Worm (Caenorhabditis elegans) whole organism, mixed stage, embryonic: ENCODE results near the gene eif-3.F.

Experiments
- M03D4.4 ChIP-seq: sonication (generic microtip); optimal IDR thresholded peaks from 2 replicates; lab custom pipeline; 2017; ENCODE audit warnings: mild to moderate bottlenecking, missing genetic modification characterization, missing compliant biosample characterization
- bed-3 ChIP-seq: fragments of 200-800 bp; sonication (Bioruptor generic); optimal IDR thresholded peaks from 3 replicates; lab custom pipeline; 2018; ENCODE audit warnings: mild to moderate bottlenecking, missing genetic modification characterization, moderate library complexity, missing compliant biosample characterization
- blmp-1 ChIP-seq: fragments of 150-350 bp; optimal IDR thresholded peaks from 2 replicates; lab custom pipeline; 2014; ENCODE audit warnings: missing biosample characterization, missing genetic modification characterization
- ceh-39 ChIP-seq: fragments of 150-350 bp; optimal IDR thresholded peaks from 2 replicates; lab custom pipeline; 2014; ENCODE audit warnings: missing biosample characterization, missing genetic modification characterization
- ceh-43 ChIP-seq: fragments of 200-800 bp; sonication (Bioruptor generic); optimal IDR thresholded peaks from 2 replicates; lab custom pipeline; 2018; ENCODE audit warnings: mild to moderate bottlenecking, missing genetic modification characterization, moderate library complexity, missing compliant biosample characterization
- ceh-83 ChIP-seq: fragments of 200-800 bp; sonication (Bioruptor generic); optimal IDR thresholded peaks from 2 replicates; lab custom pipeline; 2018; ENCODE audit warnings: mild to moderate bottlenecking, missing genetic modification characterization, missing compliant biosample characterization
- ces-1 ChIP-seq: fragments of 150-350 bp; optimal IDR thresholded peaks from 2 replicates; lab custom pipeline; 2014; ENCODE audit warnings: missing biosample characterization, missing genetic modification reagents, missing genetic modification characterization
- cnd-1 ChIP-seq: fragments of 200-800 bp; sonication (Bioruptor generic); optimal IDR thresholded peaks from 2 replicates; lab custom pipeline; 2018; ENCODE audit warnings: mild to moderate bottlenecking, missing genetic modification characterization, missing compliant biosample characterization
- drap-1 ChIP-seq: fragments of 200-800 bp; sonication (Bioruptor generic); optimal IDR thresholded peaks from 3 replicates; lab custom pipeline; 2018; ENCODE audit warnings: mild to moderate bottlenecking, missing genetic modification characterization, missing compliant biosample characterization
- elt-1 ChIP-seq: sonication (generic microtip); optimal IDR thresholded peaks from 2 replicates; lab custom pipeline; 2017; ENCODE audit warnings: missing genetic modification characterization, mild to moderate bottlenecking, missing compliant biosample characterization, antibody characterized with exemption, moderate library complexity, borderline replicate concordance; ENCODE audit not compliant: insufficient read depth
- elt-3 ChIP-seq: fragments of 150-350 bp; optimal IDR thresholded peaks from 2 replicates; lab custom pipeline; 2014; ENCODE audit warnings: missing biosample characterization, missing genetic modification characterization
- flh-1 ChIP-seq: fragments of 200-800 bp; sonication (Bioruptor generic); optimal IDR thresholded peaks from 2 replicates; lab custom pipeline; 2018; ENCODE audit warnings: mild to moderate bottlenecking, missing genetic modification characterization, moderate library complexity, missing compliant biosample characterization
- ham-2 ChIP-seq: fragments of 200-800 bp; sonication (Bioruptor generic); optimal IDR thresholded peaks from 2 replicates; lab custom pipeline; 2018; ENCODE audit warnings: mild to moderate bottlenecking, missing genetic modification characterization, missing compliant biosample characterization
- hlh-1 ChIP-seq: fragments of 150-350 bp; optimal IDR thresholded peaks from 2 replicates; lab custom pipeline; 2014; ENCODE audit warnings: missing biosample characterization, missing genetic modification reagents, missing genetic modification characterization
- lin-13 ChIP-seq: fragments of 150-350 bp; optimal IDR thresholded peaks from 2 replicates; lab custom pipeline; 2014; ENCODE audit warnings: missing biosample characterization, missing genetic modification characterization
- lin-32 ChIP-seq: fragments of 200-800 bp; sonication (Bioruptor generic); optimal IDR thresholded peaks from 2 replicates; lab custom pipeline; 2018; ENCODE audit warnings: mild to moderate bottlenecking, missing genetic modification characterization, missing compliant biosample characterization
- lsy-2 ChIP-seq: fragments of 150-350 bp; optimal IDR thresholded peaks from 2 replicates; lab custom pipeline; 2014; ENCODE audit warnings: missing biosample characterization, missing genetic modification characterization
- mab-5 ChIP-seq: fragments of 150-350 bp; optimal IDR thresholded peaks from 2 replicates; lab custom pipeline; 2014; ENCODE audit warnings: missing biosample characterization, missing genetic modification characterization
- mls-2 ChIP-seq: sonication (generic microtip); optimal IDR thresholded peaks from 2 replicates; lab custom pipeline; 2016; ENCODE audit warnings: mild to moderate bottlenecking, missing genetic modification characterization, moderate library complexity, missing compliant biosample characterization
- nhr-12 ChIP-seq: fragments of 150-350 bp; optimal IDR thresholded peaks from 2 replicates; lab custom pipeline; 2014; ENCODE audit warnings: missing biosample characterization, missing genetic modification characterization
- nhr-2 ChIP-seq: fragments of 150-350 bp; optimal IDR thresholded peaks from 2 replicates; lab custom pipeline; 2014; ENCODE audit warnings: missing biosample characterization, missing genetic modification characterization
- nhr-237 ChIP-seq: fragments of 150-350 bp; optimal IDR thresholded peaks from 2 replicates; lab custom pipeline; 2014; ENCODE audit warnings: missing biosample characterization, missing genetic modification characterization
- nhr-28 ChIP-seq: fragments of 150-350 bp; optimal IDR thresholded peaks from 2 replicates; lab custom pipeline; 2014; ENCODE audit warnings: missing biosample characterization, missing genetic modification characterization
- nhr-76 ChIP-seq: sonication (generic microtip); optimal IDR thresholded peaks from 2 replicates; lab custom pipeline; 2017; ENCODE audit warnings: missing biosample characterization, missing genetic modification characterization
- pha-4 ChIP-seq: fragments of 150-350 bp; optimal IDR thresholded peaks from 2 replicates; lab custom pipeline; 2018; ENCODE audit warnings: missing biosample characterization, missing genetic modification reagents, missing genetic modification characterization
- sem-2 ChIP-seq: fragments of 200-800 bp; sonication (Bioruptor generic); optimal IDR thresholded peaks from 2 replicates; lab custom pipeline; 2018; ENCODE audit warnings: mild to moderate bottlenecking, missing genetic modification characterization, missing compliant biosample characterization
- sptf-1 ChIP-seq: sonication (generic microtip); optimal IDR thresholded peaks from 2 replicates; lab custom pipeline; 2017; ENCODE audit warnings: mild to moderate bottlenecking, missing genetic modification characterization, moderate library complexity, missing compliant biosample characterization
- tbx-8 ChIP-seq: fragments of 200-800 bp; sonication (Bioruptor generic); optimal IDR thresholded peaks from 2 replicates; lab custom pipeline; 2018; ENCODE audit warnings: mild to moderate bottlenecking, missing genetic modification characterization, moderate library complexity, missing compliant biosample characterization
- unc-39 ChIP-seq: fragments of 150-350 bp; optimal IDR thresholded peaks from 2 replicates; lab custom pipeline; 2014; ENCODE audit warnings: missing biosample characterization, missing genetic modification characterization
- unc-62 ChIP-seq: fragments of 150-350 bp; optimal IDR thresholded peaks from 2 replicates; lab custom pipeline; 2014; ENCODE audit warnings: missing biosample characterization, missing genetic modification reagents, missing genetic modification characterization
- zip-8 ChIP-seq: fragments of 150-350 bp; optimal IDR thresholded peaks from 2 replicates; lab custom pipeline; 2014; ENCODE audit warnings: missing biosample characterization, missing genetic modification characterization
- ztf-11 ChIP-seq: fragments of 150-350 bp; optimal IDR thresholded peaks from 2 replicates; lab custom pipeline; 2014; ENCODE audit warnings: missing biosample characterization, missing genetic modification characterization

The eif-3.F gene

DNA sequence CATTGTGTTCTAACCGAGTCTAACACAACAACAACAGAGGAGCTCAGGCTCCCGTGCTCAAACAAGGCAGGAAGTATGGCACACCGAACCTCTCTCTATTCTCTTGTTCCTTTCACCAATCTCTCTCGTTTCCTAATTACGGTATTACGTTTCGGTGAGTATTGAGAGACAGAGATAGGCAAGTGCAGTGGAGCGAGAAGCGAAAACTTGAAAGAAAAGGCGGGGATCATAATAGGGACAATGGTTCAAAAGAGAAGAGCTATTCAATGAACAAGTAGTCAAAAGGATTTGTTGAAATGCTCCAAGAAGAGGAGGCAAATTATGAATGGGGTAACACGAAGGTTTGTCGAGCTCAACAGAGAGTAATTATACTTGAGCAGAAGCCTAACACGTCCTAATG lies 18.1 kb upstream of the eif-3.F start:
- TF ChIP-seq ces-1 (GFP tag; lab: Kevin White, UChicago) (peak; percentile 50), lsy-2 (tag; lab: Kevin White, UChicago) (no peak), unc-39 (no peak), mls-2 (tag; lab: Kevin White, UChicago) (peak; percentile 1), elt-3 (tag; lab: Kevin White, UChicago) (no peak)

DNA sequence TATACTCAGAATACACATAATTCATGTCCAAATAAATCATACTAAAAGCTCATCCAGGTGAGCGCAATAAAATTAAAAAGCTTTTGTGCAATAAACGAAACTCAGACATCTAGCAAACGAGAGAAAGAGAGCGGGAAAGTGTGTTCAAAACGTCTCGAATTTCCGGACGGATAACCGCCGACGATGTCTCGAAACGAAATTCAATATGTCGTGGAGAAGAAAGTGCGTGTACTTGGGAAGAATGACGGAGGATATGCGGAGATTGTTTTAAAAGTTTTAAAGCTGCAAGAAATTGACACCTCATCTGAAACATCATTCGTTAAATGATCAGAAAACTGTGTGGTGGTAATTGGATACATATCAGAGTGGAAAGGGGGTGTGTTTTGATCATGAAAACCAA lies 16.7 kb upstream of the eif-3.F start:
- TF ChIP-seq M03D4.4 (tag; lab: Kevin White, UChicago) (no peak), nhr-28 (tag; lab: Kevin White, UChicago) (no peak), cnd-1 (no peak), flh-1 (GFP tag; lab: Kevin White, UChicago) (no peak), mab-5 (tag; lab: Kevin White, UChicago) (no peak), ztf-11 (tag; lab: Kevin White, UChicago) (no peak), nhr-12 (tag; lab: Kevin White, UChicago) (no peak), nhr-2 (tag; lab: Kevin White, UChicago) (no peak), elt-3 (tag; lab: Kevin White, UChicago) (no peak), unc-62 (GFP tag; lab: Kevin White, UChicago) (no peak), mls-2 (tag; lab: Kevin White, UChicago) (no peak), lsy-2 (tag; lab: Kevin White, UChicago) (no peak), drap-1 (GFP tag; lab: Kevin White, UChicago) (no peak), nhr-237 (tag; lab: Kevin White, UChicago) (no peak), bed-3 (no peak), tbx-8 (GFP tag; lab: Kevin White, UChicago) (no peak), sptf-1 (tag; lab: Kevin White, UChicago) (no peak), lin-13 (no peak), elt-1 (tag; lab: Kevin White, UChicago) (no peak)

DNA sequence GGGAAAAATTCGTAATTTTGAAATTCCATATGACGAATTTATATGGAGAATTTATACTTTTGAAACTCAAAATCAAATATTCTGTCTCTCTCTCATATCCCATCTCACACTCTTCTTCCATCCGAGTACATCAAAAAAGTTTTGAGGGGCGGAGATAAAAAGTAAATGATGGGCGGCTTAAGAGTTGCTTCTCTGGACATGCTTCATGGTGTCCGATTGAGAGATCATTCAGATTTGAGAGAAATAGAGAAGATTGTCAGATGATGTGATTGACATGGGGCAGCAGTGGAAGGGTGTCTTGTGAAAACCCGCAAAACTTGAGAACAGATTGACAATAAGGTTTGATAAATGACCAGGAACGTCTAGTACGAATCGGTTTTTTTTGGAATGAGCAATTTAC lies 15.8 kb upstream of the eif-3.F start:
- TF ChIP-seq unc-62 (GFP tag; lab: Kevin White, UChicago) (peak; percentile 91), ces-1 (GFP tag; lab: Kevin White, UChicago) (peak; percentile 57), nhr-28 (tag; lab: Kevin White, UChicago) (no peak)
- TF ChIP-seq, all 35 proteins: peak for 2

DNA sequence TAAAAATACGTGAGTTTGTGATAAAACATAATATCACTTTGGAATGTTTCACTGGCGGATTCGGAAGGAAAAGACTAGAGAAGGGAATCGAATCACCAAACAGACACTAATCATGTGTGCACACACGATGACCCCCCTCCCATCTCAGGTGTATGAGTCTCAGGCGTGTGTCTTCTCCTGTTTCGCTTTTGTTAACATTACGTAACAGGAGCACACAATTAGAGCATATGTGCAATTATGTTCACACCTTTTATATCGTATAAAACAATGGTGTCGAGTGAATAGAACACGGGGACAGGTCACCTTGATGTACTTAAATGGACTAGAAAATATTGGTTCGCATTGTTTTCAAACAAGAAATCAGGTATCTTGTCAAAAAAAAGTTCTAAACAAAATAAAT lies 14.6 kb upstream of the eif-3.F start:
- peak; percentile 93 for TF ChIP-seq nhr-2 (tag; lab: Kevin White, UChicago)
- peak; percentile 72 for TF ChIP-seq zip-8 (tag; lab: Kevin White, UChicago)
- no peak for TF ChIP-seq mab-5 (tag; lab: Kevin White, UChicago)
- peak; percentile 2 for TF ChIP-seq pha-4
- peak; percentile 38 for TF ChIP-seq unc-39
- TF ChIP-seq nhr-237 (tag; lab: Kevin White, UChicago): no peak
- no peak for TF ChIP-seq ceh-39 (tag; lab: Kevin White, UChicago)
- TF ChIP-seq cnd-1: peak; percentile 30
- TF ChIP-seq blmp-1 (tag; lab: Kevin White, UChicago): no peak
- TF ChIP-seq nhr-76 (tag; lab: Kevin White, UChicago): no peak
- no peak for TF ChIP-seq lsy-2 (tag; lab: Kevin White, UChicago)
- TF ChIP-seq hlh-1 (tag; lab: Kevin White, UChicago): no peak
- TF ChIP-seq unc-62 (GFP tag; lab: Kevin White, UChicago): no peak
- TF ChIP-seq elt-1 (tag; lab: Kevin White, UChicago): no peak
- no peak for TF ChIP-seq ham-2

DNA sequence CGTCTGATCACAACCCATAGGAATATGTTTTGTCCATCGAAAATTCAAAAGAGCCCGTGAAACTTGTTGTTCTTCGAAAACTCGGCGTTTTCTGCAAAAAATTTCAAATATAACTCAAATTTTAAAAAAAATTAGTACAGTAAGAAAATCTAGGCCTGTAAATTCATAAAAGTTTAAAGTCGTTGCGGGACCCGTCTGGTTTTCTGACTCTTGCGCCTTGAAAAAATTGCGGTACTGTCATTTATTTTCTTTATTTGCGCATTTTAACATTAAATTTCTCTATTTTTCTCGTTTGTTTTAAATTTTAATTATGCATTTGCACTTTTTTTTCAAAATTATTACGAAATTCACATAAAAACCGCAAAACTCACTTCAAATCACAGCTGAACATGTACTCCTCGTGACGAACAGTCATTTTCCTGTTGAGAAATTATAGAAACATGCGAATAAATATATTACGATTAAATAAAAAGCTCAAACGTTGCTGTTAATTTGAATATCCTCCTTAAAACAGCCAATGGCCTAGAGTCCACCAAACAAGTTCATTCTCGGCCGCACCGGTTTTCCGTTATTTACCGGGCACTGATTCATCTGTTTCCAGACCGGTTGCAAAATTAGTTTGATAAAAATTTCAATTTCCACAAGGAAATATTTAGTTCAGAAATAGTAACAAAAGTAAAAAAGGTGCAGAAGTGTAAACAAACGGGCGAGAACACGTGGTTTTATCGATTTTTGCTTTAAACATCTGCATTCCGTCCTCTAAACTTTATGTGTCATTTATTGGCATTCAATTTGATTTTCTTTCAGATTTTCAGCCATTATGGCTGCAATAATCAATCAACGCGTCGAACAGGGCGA lies 12.2 kb upstream of the eif-3.F start, which contains the start of the genes csa-1 and wdfy-2:
Gene csa-1 (minus strand): TSS at position 669 of the 858 bp plus-strand sequence.
Gene wdfy-2 (plus strand): TSS at position 808 of the 858 bp plus-strand sequence.
- TF ChIP-seq ces-1 (GFP tag; lab: Kevin White, UChicago) (no peak), tbx-8 (GFP tag; lab: Kevin White, UChicago) (no peak), blmp-1 (tag; lab: Kevin White, UChicago) (no peak), pha-4 (no peak), ceh-39 (tag; lab: Kevin White, UChicago) (no peak), lin-32 (GFP tag; lab: Kevin White, UChicago) (no peak), lin-13 (no peak), M03D4.4 (tag; lab: Kevin White, UChicago) (no peak), mab-5 (tag; lab: Kevin White, UChicago) (no peak), lsy-2 (tag; lab: Kevin White, UChicago) (no peak), ceh-83 (GFP tag; lab: Kevin White, UChicago) (no peak), ceh-43 (no peak), sem-2 (GFP tag; lab: Kevin White, UChicago) (no peak), hlh-1 (tag; lab: Kevin White, UChicago) (no peak), nhr-237 (tag; lab: Kevin White, UChicago) (no peak), nhr-76 (tag; lab: Kevin White, UChicago) (no peak), unc-39 (no peak), mls-2 (tag; lab: Kevin White, UChicago) (no peak)
